Worm (Caenorhabditis elegans) whole organism, young adult: ENCODE results near the gene frh-1.

Experiments used
- unc-62 ChIP-seq: fragments of 150-350 bp; optimal IDR thresholded peaks from 2 replicates; lab custom pipeline; 2014; ENCODE audit warnings: missing biosample characterization, missing genetic modification reagents, missing genetic modification characterization
- zim-3 ChIP-seq: sonication (generic microtip); optimal IDR thresholded peaks from 2 replicates; lab custom pipeline; 2017; ENCODE audit warnings: mild to moderate bottlenecking, missing genetic modification characterization, moderate library complexity, missing compliant biosample characterization
- ztf-3 ChIP-seq: fragments of 200-800 bp; sonication (Bioruptor generic); optimal IDR thresholded peaks from 2 replicates; lab custom pipeline; 2018; ENCODE audit warnings: mild to moderate bottlenecking, missing genetic modification characterization, missing compliant biosample characterization

ce11 chrII:5962343-5962742 lies 45.1 kb downstream of the frh-1 start:
- TF ChIP-seq unc-62 (GFP tag; lab: Kevin White, UChicago) (no peak), zim-3 (tag; lab: Kevin White, UChicago) (no peak), ztf-3 (GFP tag; lab: Kevin White, UChicago) (no peak)
